Worm (Caenorhabditis elegans): ENCODE measurements around the gene T28H10.2.

DNA sequence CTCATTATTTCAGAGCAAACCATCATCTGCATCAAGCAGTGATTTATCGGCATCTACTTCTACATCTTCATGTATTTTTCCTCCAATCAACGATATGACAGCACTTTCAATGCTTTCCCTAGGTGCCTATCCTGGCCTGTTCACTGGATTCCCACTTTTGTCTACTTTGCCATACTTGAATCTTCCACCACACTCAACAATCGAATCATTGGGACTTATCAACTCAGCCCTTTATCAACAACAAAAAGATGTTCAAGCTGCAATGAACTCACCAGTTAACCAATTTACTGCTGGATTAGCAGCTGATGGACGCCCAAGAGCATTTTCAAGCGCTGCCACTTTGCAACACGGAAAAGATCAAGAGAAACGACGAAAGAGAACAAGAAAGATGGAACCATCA is 28.5 kb upstream of the T28H10.2 start:
- TF ChIP-seq ama-1 (optimal IDR thresholded peaks at IDR 0.05) (no peak), sox-4 (tag; optimal IDR thresholded peaks at IDR 0.05) (no peak), fkh-10 (GFP tag; optimal IDR thresholded peaks at IDR 0.05) (no peak)
